Worm (Caenorhabditis elegans): ENCODE data around the gene gst-12.

- TF ChIP-seq hnd-1 (tag; optimal IDR thresholded peaks at IDR 0.05): no peak
- TF ChIP-seq ama-1 (optimal IDR thresholded peaks at IDR 0.05): no peak
Observed at ce11 chrII:13632238-13632637, 14.4 kb upstream of the gst-12 start, which contains the start of gene tag-10.

Data from whole organism, early embryonic.